Fruit fly (Drosophila melanogaster): ENCODE data around the gene Snup.

Snup gene

DNA sequence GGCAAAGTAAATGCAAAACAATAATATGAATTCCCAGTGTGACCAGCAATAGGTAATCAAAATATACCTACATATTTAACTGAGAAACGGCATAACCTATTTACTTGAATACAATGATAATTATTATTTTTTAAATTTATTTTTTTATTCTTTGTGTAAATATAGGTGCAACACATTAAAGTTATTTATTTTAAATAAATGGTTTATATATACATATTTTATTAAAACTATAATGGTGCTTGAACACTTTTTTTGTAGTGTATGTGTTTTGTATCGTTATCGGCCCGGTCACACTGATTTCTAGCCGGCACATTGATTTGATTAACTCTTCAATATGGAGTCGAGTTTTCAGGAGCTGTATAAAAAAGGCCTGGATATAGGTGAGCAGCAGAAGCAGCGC, at the start of gene Snup, which contains the start of the genes ProRS-m and CG42304:
Snup (plus strand) TSS at position 289 of the 400 bp plus-strand sequence.
ProRS-m (minus strand) TSS at position 51 of the 400 bp plus-strand sequence.
CG42304 (plus strand) TSS at position 289 of the 400 bp plus-strand sequence.
- TF ChIP-seq CG17801 (GFP tag; optimal IDR thresholded peaks at IDR 0.05; ENCODE audit: partially characterized antibody), result peak; percentile 71

DNA sequence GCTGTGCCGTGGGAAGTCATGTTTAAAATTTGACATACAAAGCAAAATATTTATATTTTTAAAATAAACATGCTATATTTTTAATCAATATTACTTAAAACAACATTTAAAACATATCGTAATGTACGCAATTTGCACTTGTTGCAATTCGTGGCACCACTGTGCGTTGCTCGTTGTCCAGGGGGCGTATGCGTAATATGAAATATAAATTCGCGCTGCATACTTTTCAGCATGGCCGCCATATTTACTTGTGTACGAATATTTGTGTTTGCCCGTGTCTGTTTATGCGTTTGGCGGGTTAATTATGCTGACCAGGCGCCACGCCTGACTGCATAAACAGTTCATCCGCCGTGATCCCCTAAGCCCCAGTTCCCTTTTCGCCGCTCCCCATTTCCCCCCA, 43.1 kb upstream of the Snup start:
- TF ChIP-seq CG17801 (GFP tag; optimal IDR thresholded peaks at IDR 0.05; ENCODE audit: partially characterized antibody), result no peak

DNA sequence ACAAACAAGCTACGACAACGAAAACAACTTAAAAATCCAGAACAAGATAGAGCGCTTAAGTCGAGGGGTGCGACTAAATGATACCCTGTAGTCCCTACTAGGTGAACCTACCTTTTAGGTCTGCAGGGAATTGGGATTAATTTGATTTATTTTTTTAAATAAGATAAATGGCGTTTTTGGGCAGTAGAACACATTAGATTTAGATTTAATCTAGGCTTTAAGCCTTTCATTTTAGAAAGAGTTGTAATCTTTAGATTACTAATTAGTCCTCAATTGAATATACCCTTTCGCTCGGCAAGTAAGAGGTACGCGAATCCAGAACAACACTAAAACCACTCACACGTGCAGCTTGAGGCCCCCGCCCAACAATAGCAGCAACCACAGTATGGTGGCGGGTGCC, 37.7 kb upstream of the Snup start:
- no peak for TF ChIP-seq CG17801 (GFP tag; optimal IDR thresholded peaks at IDR 0.05; ENCODE audit: partially characterized antibody)

DNA sequence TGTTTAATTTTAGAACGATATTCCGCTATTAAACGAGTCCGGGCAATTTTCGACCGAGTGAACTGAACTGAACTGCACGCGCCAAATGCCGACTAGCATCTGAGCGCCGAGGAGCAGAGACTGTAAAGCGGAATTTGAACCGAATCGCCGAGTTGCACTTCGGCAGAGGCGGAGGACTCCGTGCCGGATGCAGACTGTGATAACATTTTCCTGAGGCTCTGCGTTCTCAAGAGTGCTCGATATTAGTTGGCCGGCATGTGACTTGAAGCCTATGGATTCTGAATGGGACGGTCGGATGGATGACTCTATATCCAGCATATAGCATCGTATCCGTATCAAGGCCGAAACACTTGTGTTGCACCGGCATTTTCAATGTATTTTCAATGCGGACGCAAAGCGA, 21.9 kb upstream of the Snup start, which contains the start of gene Pxn:
Pxn (minus strand) TSS at position 101 of the 400 bp plus-strand sequence.
- no peak for TF ChIP-seq CG17801 (GFP tag; optimal IDR thresholded peaks at IDR 0.05; ENCODE audit: partially characterized antibody)

DNA sequence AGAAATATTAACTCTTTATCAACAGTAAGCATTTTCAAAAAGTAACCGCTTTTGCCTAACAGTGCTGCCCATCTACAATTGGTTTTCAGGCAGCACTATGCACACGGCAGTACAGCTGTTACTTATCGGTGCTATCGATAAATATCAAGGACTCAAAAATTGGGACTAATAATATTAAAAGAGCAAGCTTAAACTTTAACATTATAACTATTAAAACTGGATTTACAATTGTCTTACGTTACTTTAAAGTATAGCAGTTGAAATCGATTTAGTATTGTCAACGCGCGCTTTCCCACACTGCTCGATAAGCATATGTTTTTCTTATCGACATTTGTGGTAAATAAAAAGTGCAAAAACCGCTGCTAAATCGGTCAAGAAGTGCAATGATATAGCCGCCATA, 20.5 kb upstream of the Snup start, which contains the start of the genes CG42245 and MEP-1:
CG42245 (plus strand) TSS at position 310 of the 400 bp plus-strand sequence.
MEP-1 (plus strand) TSS at position 310 of the 400 bp plus-strand sequence.
- TF ChIP-seq CG17801 (GFP tag; optimal IDR thresholded peaks at IDR 0.05; ENCODE audit: partially characterized antibody), result peak; percentile 71

DNA sequence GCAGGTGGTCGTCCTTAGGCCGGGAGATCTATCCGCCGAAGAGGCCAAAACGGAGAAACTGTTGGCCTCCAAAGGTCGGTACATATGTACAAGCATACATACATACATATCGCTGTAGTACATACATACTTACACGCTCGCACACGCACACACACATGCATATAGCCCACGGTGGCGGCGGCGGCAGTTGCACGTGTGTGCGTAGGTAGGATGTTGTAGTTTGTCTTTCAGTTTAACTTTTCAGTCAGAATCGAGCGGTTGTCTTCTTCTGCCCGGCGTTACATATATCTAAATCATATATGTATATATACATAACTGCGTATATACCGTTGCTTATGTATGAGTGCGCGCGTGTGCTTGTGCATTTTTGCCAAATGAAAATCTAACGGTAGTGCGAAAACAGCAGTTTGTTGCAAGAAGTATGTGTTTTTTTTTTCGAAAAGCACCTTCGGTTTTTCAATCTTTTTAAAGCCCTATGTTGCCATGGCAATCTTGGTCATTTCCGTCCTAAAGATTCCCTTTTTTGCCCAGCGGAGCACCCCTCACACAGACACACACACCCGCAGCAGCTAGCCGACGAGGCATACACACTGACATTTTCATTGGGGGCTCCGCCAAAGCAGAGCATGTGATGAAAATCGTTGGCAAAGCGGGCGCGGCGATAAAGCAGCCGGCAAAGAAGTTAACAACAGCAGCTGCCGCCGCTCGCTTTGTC, 19.7 kb upstream of the Snup start:
- no peak for TF ChIP-seq CG17801 (GFP tag; optimal IDR thresholded peaks at IDR 0.05; ENCODE audit: partially characterized antibody)

DNA sequence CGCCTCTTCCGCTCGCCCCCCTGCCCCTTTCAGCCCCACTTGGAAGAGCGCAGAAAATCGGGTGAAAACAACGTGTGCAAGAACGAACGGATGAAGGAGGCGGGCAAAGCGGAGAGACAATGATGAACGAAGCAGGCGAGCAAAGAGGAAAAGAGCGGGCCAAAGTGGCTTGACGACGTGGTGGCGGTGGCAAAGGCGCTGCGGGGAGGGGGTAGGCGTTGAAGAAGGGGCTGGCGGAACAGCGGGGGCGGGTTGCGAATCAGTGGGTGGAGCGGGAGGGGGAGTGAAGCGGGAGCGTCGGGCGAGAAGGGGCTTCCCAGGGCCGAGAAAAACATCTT, 19.2 kb upstream of the Snup start:
- TF ChIP-seq CG17801 (GFP tag; optimal IDR thresholded peaks at IDR 0.05; ENCODE audit: partially characterized antibody), result peak; percentile 14

DNA sequence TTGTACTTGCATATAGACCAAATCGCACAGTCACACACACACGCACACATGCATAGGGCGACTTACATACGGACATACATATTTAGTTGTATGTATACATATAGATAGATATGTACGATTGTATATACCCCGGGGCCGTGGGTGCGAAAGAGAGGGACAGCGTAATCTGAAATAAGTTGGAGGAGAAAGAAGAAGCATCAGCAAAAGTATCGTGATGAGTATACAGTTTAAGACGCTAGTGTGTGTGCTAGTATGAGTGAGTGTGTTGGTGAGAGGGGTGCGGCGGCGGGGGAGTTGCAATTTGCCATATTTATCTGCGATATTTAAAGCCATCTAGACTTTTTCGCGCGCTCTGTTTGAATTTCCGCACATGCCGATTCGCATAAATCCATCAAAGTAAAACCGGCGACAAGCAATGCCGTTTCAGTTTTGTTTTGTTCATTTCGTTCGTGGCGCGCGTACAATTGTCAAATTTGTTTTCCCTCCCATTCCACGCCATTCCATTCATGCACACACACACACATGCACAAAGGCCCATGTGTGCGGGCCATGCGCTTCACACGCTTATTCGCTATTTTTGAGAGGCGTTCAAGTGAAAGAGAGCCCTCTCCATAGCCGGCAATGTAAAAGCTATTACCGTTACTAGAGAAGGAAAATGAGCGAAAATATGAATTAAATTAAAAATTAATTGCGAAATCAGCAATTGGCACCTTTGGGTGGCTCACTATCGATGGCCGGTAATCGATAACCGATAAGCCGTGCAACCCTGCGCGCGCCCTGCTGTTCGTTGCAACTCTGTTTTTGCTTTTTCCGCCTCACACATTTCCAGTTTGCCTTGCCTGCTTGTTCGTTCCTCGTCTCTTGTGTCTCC, 16.7 kb upstream of the Snup start:
- peak; percentile 88 for TF ChIP-seq CG17801 (GFP tag; optimal IDR thresholded peaks at IDR 0.05; ENCODE audit: partially characterized antibody)

DNA sequence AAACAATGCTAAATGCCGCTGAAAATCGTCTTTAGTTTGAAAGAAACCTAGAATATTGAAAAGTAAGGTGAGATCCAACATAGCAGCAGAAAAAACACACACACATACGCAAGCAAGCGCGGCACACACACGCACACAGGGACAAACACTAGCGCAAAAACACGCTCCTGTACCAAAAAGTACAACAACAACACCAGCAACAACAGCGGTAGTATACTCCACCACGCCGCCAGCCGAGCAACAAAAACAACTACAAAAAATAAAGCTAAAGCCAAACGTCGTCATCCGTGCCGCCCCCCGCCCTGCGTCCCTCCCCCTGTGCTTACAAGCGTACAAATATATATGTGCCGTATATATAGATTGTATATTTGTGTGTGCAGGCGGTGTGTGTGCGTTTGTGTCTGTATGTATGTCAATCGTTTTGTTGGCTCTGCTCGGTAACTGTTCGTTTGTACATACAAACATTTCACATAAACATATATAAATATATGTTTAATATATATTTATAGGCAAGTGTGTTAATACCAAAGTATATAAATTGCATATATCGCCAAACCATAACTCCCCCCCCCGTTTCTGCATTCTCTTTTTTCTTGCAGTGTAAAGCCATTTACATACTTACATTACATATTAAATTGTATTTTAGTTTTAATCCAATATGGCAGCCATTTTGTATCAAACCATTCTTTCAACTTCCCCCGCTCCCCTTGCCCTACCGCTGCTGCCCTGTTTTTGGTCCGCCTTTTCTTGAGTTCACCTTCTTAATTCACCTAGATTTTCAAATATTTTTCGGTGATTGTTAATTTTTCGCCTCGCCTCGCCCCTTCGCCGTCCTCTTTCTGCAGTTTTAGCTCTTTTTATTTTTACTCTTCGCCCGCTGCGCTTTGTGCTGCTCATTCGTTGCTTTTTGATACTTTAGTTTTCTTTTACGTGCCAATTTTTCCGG, 15.6 kb upstream of the Snup start:
- TF ChIP-seq CG17801 (GFP tag; optimal IDR thresholded peaks at IDR 0.05; ENCODE audit: partially characterized antibody), result peak; percentile 36

DNA sequence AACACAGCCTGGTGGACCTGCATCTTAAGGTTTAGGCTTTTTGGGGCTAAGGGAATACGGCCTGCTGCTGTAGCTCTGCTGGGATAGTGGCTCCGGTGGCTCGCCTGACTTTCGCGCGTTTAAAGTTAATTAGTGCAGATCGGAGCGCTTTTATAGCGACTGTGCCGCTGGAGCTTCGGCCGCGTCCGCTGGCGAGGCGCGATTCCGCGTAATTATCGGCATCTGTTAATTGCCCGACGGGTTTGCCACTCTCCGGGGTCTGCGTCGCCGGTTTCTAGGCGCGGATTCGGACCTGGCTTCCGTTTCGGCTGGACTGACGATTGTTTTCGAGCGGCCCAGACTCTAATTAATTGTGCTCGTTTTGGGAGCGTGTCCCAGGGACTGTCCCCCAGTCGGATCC, 8.6 kb upstream of the Snup start, which contains the start of gene CG14949:
CG14949 (minus strand) TSS at position 101 of the 400 bp plus-strand sequence.
- TF ChIP-seq CG17801 (GFP tag; optimal IDR thresholded peaks at IDR 0.05; ENCODE audit: partially characterized antibody), result no peak

DNA sequence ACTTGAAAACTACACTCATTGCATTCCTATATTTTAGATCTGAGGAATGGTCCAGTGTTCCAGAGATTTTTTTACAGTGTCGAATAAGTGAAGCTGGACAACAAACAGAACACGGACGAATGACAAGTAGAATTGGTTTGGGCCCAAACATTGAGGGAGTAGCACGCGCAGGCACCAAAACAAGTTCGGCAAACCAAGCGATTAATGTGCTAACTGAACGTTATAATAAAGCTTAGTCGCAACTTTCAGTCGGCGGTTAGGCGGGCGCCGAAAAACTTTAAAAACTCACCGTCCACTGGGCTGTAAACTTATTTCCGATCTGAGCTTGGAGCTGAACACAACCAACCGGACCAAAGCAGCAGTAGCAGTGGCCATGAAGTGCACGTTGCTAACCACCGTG, 6.8 kb upstream of the Snup start, which contains the start of gene CG1143:
CG1143 (plus strand) TSS at position 301 of the 400 bp plus-strand sequence.
- no peak for TF ChIP-seq CG17801 (GFP tag; optimal IDR thresholded peaks at IDR 0.05; ENCODE audit: partially characterized antibody)

DNA sequence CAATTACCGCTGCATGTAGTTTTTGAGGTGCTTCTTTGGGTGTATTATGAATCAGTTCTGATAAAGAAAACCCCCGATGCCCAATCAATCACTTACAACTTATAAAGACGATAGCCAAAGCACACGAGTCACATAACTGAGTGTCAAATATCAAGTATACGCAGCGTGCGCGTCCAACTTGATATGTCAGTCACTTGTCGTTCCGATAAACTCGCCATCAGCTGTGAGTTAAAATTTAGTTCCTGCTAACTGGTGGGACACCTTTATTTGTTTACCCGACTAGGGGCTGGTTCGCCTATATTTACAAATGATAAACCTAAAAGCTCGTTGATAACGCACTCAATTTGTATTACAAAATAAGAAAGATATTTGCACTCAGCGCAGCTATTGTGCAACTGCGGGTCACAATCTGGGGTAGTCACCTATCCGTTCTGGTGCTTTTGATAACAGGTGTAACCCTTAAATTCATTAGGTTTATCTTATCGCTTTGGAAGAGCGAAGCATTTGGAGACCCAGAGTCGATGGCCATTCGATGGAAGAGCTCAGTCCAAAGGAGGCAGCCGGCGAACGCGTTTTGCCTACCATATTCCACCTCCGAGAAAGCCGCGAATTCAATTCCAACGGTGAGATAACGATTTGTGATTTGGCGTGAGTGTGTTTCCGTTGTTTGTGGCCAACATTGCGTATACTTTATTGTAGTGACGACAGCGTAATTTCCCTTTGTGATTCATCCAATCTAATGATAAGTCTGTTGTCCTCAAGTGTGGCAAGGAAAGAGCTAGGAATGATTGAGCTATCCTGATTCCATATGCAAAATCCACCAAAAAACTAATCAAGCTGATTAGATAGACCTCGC, 4.1 kb upstream of the Snup start, which contains the start of gene CG1246:
CG1246 (plus strand) TSS at position 526 of the 856 bp plus-strand sequence.
- no peak for TF ChIP-seq CG17801 (GFP tag; optimal IDR thresholded peaks at IDR 0.05; ENCODE audit: partially characterized antibody)

DNA sequence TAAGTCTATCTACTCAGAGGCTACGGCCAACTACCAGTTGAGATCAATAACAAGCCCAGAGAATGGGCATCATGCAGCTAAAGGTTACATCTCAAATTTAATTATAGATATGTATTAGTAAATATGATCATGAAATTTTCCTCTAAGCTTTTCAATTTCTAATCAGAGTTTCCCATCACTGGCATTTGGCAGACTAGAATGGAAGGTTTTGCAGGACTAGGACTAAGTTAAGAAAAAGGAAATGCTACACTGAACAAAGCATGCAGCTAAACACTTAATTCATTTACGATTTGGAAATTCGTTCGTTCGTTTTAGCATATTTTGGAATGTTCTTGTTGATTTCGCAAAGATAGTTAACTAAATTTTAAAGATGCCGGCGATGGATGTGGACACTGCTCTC, 7.5 kb downstream of the Snup start, which contains the start of gene CG33233:
CG33233 (plus strand) TSS at position 301 of the 400 bp plus-strand sequence.
- TF ChIP-seq CG17801 (GFP tag; optimal IDR thresholded peaks at IDR 0.05; ENCODE audit: partially characterized antibody), result no peak
